Fruit fly (Drosophila melanogaster): ENCODE measurements around the gene homer.

The homer gene

dm6 chr2L:6708997-6709662 is 14.0 kb downstream of the homer start, which contains the start of gene Tsp (continued):
- TF ChIP-seq chm (GFP tag; IDR thresholded peaks at IDR 0.05) (peak; percentile 35; the same call in 1 of the 2 replicates), seq (GFP tag; IDR thresholded peaks at IDR 0.05) (peak; percentile 8; the same call in 1 of the 2 replicates), CG17612 (GFP tag; IDR thresholded peaks at IDR 0.05) (no peak), her (GFP tag; optimal IDR thresholded peaks at IDR 0.05) (no peak), CG10267 (tag; optimal IDR thresholded peaks at IDR 0.05) (peak; percentile 1), CG9215 (GFP tag; IDR thresholded peaks at IDR 0.05) (no peak), kay (GFP tag; optimal IDR thresholded peaks at IDR 0.05) (no peak), Ets65A (GFP tag) (peak; percentile 30), CG7271 (tag; optimal IDR thresholded peaks at IDR 0.05) (peak; percentile 25), fru (optimal IDR thresholded peaks at IDR 0.05) (no peak), sug (tag; optimal IDR thresholded peaks at IDR 0.05) (peak; percentile 9), Rfx (GFP tag; IDR thresholded peaks at IDR 0.05) (0 out of 2 replicates have a peak, but pooled peaks have one; percentile 23), Pdp1 (GFP tag; optimal IDR thresholded peaks at IDR 0.05) (peak in 1 of 2 experiments; percentile 54), mirr (GFP tag; optimal IDR thresholded peaks at IDR 0.05) (peak; percentile 0)

dm6 chr2L:6706368-6706919 is 16.7 kb downstream of the homer start:
- TF ChIP-seq vvl (GFP tag; IDR thresholded peaks at IDR 0.05) (peak; percentile 65; the same call in 1 of the 2 replicates), CG12299 (tag; optimal IDR thresholded peaks at IDR 0.05) (no peak), ttk (GFP tag; IDR thresholded peaks at IDR 0.05) (no peak), Awh (GFP tag; IDR thresholded peaks at IDR 0.05) (peak; percentile 69; the same call in 1 of the 2 replicates), CG13894 (tag; optimal IDR thresholded peaks at IDR 0.05) (peak; percentile 1), sd (tag; optimal IDR thresholded peaks at IDR 0.05) (peak; percentile 43), chinmo (GFP tag; IDR thresholded peaks at IDR 0.05; ENCODE audit: partially characterized antibody) (peak; percentile 73; the same call in 1 of the 4 replicates), Xbp1 (GFP tag; optimal IDR thresholded peaks at IDR 0.05) (no peak), CG33557 (GFP tag; optimal IDR thresholded peaks at IDR 0.05) (no peak), abd-A (tag; optimal IDR thresholded peaks at IDR 0.05) (peak; percentile 74), CG7745 (tag; optimal IDR thresholded peaks at IDR 0.05) (no peak), oc (tag; optimal IDR thresholded peaks at IDR 0.05) (peak; percentile 16), Pdp1 (GFP tag; optimal IDR thresholded peaks at IDR 0.05) (peak in 1 of 2 experiments; percentile 9), fru (optimal IDR thresholded peaks at IDR 0.05) (no peak)

- TF ChIP-seq otp (GFP tag; IDR thresholded peaks at IDR 0.05) (0 out of 3 replicates have a peak, but pooled peaks have one; percentile 6), CG2199 (GFP tag; IDR thresholded peaks at IDR 0.05) (no peak), sna (GFP tag; IDR thresholded peaks at IDR 0.05; ENCODE audit: partially characterized antibody) (0 out of 2 replicates have a peak, but pooled peaks have one; percentile 15), sr (GFP tag; IDR thresholded peaks at IDR 0.05) (peak; percentile 37; the same call in 1 of the 3 replicates), CG5180 (GFP tag; optimal IDR thresholded peaks at IDR 0.05) (peak; percentile 79), chm (GFP tag; IDR thresholded peaks at IDR 0.05) (no peak), CG8359 (GFP tag; optimal IDR thresholded peaks at IDR 0.05; ENCODE audit: borderline replicate concordance) (peak; percentile 99), CG14014 (GFP tag; IDR thresholded peaks at IDR 0.05) (peak; percentile 5; the same call in 1 of the 2 replicates), chinmo (GFP tag; IDR thresholded peaks at IDR 0.05; ENCODE audit: partially characterized antibody) (0 out of 4 replicates have a peak, but pooled peaks have one; percentile 48), CG6175 (GFP tag; IDR thresholded peaks at IDR 0.05) (0 out of 3 replicates have a peak, but pooled peaks have one; percentile 26), ewg (GFP tag; optimal IDR thresholded peaks at IDR 0.05) (peak; percentile 22), knrl (GFP tag; IDR thresholded peaks at IDR 0.05; ENCODE audit: partially characterized antibody) (0 out of 3 replicates have a peak, but pooled peaks have one; percentile 15), Asciz (GFP tag; optimal IDR thresholded peaks at IDR 0.05) (no peak), H2.0 (GFP tag; IDR thresholded peaks at IDR 0.05) (peak; percentile 28; the same call in 1 of the 2 replicates), jing (GFP tag; optimal IDR thresholded peaks at IDR 0.05) (no peak), wdn (GFP tag; IDR thresholded peaks at IDR 0.05) (no peak), CG17361 (GFP tag; IDR thresholded peaks at IDR 0.05) (no peak), Adf1 (GFP tag; IDR thresholded peaks at IDR 0.05) (peak; percentile 67; the same call in 1 of the 2 replicates), Lpt (GFP tag; optimal IDR thresholded peaks at IDR 0.05) (no peak), CG8478 (optimal IDR thresholded peaks at IDR 0.05) (no peak), CG12769 (tag; optimal IDR thresholded peaks at IDR 0.05) (peak; percentile 16), CG9932 (GFP tag; IDR thresholded peaks at IDR 0.05) (0 out of 2 replicates have a peak, but pooled peaks have one; percentile 13)
Measured at dm6 chr2L:6705081-6705480, 18.1 kb downstream of the homer start.
